Fruit fly (Drosophila melanogaster): ENCODE data around the gene Dip-B.

Gene Dip-B

DNA sequence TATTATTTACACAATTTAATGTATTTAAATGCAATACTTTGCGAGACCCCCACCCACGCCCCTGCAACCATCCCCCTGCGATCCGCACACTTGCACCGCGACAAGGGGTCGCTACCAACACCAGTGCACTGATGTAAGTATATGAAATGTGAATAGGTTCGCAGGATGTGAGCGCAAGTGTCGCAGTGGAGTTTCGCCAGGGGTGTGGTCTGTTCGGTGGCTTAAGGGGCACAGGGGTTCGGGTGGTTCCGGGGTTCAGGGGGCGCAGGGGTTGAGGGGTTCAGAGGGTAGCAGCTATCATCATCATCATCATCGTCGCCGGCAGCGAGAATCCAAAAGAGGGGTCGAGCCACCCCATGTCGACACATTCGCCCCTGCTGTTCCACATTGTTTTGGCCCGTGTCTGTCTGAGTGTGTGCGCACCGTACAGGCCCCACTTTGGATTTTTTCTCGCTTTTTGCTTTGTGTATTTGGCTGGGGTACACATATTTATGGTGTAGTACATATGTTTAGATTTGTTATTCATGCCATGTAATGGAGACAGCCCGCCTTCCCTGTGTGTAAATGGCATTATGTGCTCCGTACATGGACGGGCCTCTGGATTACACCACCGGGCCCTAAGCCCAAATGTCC lies 23.0 kb downstream of the Dip-B start (continued):
- TF ChIP-seq CG3407 (GFP tag; optimal IDR thresholded peaks at IDR 0.05) (no peak), CG8089 (GFP tag; optimal IDR thresholded peaks at IDR 0.05) (no peak), insv (GFP tag; optimal IDR thresholded peaks at IDR 0.05) (no peak), HLH4C (GFP tag; IDR thresholded peaks at IDR 0.05; ENCODE audit: partially characterized antibody) (no peak; the same call in 2 of the 3 replicates), pnt (GFP tag; optimal IDR thresholded peaks at IDR 0.05) (no peak), Doc2 (GFP tag; IDR thresholded peaks at IDR 0.05) (no peak), CG4424 (GFP tag; optimal IDR thresholded peaks at IDR 0.05) (no peak), Hr51 (GFP tag; optimal IDR thresholded peaks at IDR 0.05) (peak in 1 of 2 experiments; percentile 25), Deaf1 (tag; optimal IDR thresholded peaks at IDR 0.05) (peak; percentile 10), CG16813 (GFP tag; IDR thresholded peaks at IDR 0.05; ENCODE audit: partially characterized antibody) (0 out of 3 replicates have a peak, but pooled peaks have one; percentile 23), nerfin-1 (tag; optimal IDR thresholded peaks at IDR 0.05) (peak; percentile 48), Gug (GFP tag; IDR thresholded peaks at IDR 0.05) (0 out of 4 replicates have a peak, but pooled peaks have one; percentile 14), sens-2 (GFP tag; IDR thresholded peaks at IDR 0.05) (no peak), Med (GFP tag) (no peak), nom (GFP tag; optimal IDR thresholded peaks at IDR 0.05) (no peak), CG12219 (GFP tag; optimal IDR thresholded peaks at IDR 0.05) (no peak), btn (GFP tag; optimal IDR thresholded peaks at IDR 0.05) (no peak), CG8765 (GFP tag; IDR thresholded peaks at IDR 0.05) (no peak), CG10366 (GFP tag; IDR thresholded peaks at IDR 0.05) (no peak), stc (GFP tag; IDR thresholded peaks at IDR 0.05) (no peak), ci (GFP tag; IDR thresholded peaks at IDR 0.05) (0 out of 3 replicates have a peak, but pooled peaks have one; percentile 23), run (tag; optimal IDR thresholded peaks at IDR 0.05) (no peak), gsb (GFP tag; IDR thresholded peaks at IDR 0.05) (no peak), CG6765 (GFP tag; optimal IDR thresholded peaks at IDR 0.05) (no peak), CG17912 (GFP tag; optimal IDR thresholded peaks at IDR 0.05) (no peak), dmrt99B (tag; optimal IDR thresholded peaks at IDR 0.05) (no peak), gce (GFP tag; IDR thresholded peaks at IDR 0.05) (no peak), grau (tag; optimal IDR thresholded peaks at IDR 0.05) (peak; percentile 86), Nf-YC (tag; optimal IDR thresholded peaks at IDR 0.05) (no peak), Adf1 (GFP tag; IDR thresholded peaks at IDR 0.05) (peak; percentile 68), Trl (optimal IDR thresholded peaks at IDR 0.05) (no peak), Trl (GFP tag; optimal IDR thresholded peaks at IDR 0.05) (no peak), CG1832 (GFP tag; optimal IDR thresholded peaks at IDR 0.05) (no peak), HHEX (GFP tag; optimal IDR thresholded peaks at IDR 0.05) (no peak), Elba2 (GFP tag; optimal IDR thresholded peaks at IDR 0.05) (no peak), chn (GFP tag; optimal IDR thresholded peaks at IDR 0.05) (no peak), CG18476 (GFP tag; optimal IDR thresholded peaks at IDR 0.05) (no peak), sd (tag; optimal IDR thresholded peaks at IDR 0.05) (peak; percentile 14), Fer1 (GFP tag; optimal IDR thresholded peaks at IDR 0.05) (no peak), inv (GFP tag; IDR thresholded peaks at IDR 0.05; ENCODE audit: partially characterized antibody) (no peak), CG7839 (tag; optimal IDR thresholded peaks at IDR 0.05) (no peak), slou (GFP tag; optimal IDR thresholded peaks at IDR 0.05) (no peak), pho (GFP tag; optimal IDR thresholded peaks at IDR 0.05) (no peak), Hey (tag; optimal IDR thresholded peaks at IDR 0.05) (peak; percentile 49), CHES-1-like (GFP tag; optimal IDR thresholded peaks at IDR 0.05) (no peak), so (GFP tag; IDR thresholded peaks at IDR 0.05) (no peak), CG17829 (tag; optimal IDR thresholded peaks at IDR 0.05) (no peak), H2.0 (GFP tag; IDR thresholded peaks at IDR 0.05) (no peak), crol (GFP tag; IDR thresholded peaks at IDR 0.05) (peak; percentile 98), CG8359 (GFP tag; optimal IDR thresholded peaks at IDR 0.05; ENCODE audit: borderline replicate concordance) (no peak), CG33213 (GFP tag; optimal IDR thresholded peaks at IDR 0.05) (no peak)

Measured in whole organism, embryonic.